Fruit fly (Drosophila melanogaster): ENCODE data around the gene CG1636.

Gene CG1636

dm6 chrX:8233167-8233566, 40.0 kb upstream of the CG1636 start:
- peak; percentile 29 for TF ChIP-seq CG7786 (GFP tag; optimal IDR thresholded peaks at IDR 0.05)
- TF ChIP-seq CG14965 (GFP tag; optimal IDR thresholded peaks at IDR 0.05; ENCODE audit: borderline replicate concordance) = no peak
- TF ChIP-seq HLH54F (GFP tag; optimal IDR thresholded peaks at IDR 0.05) = peak; percentile 31
- peak; percentile 62 for TF ChIP-seq Drgx (GFP tag; IDR thresholded peaks at IDR 0.05)
- 0 out of 3 replicates have a peak, but pooled peaks have one; percentile 58 for TF ChIP-seq Dbx (GFP tag; IDR thresholded peaks at IDR 0.05)
- no peak for TF ChIP-seq klu (GFP tag; IDR thresholded peaks at IDR 0.05)
- TF ChIP-seq ase (GFP tag; IDR thresholded peaks at IDR 0.05) = no peak
- TF ChIP-seq unpg (GFP tag; optimal IDR thresholded peaks at IDR 0.05) = peak; percentile 19
- peak; percentile 24 for TF ChIP-seq eyg (GFP tag; optimal IDR thresholded peaks at IDR 0.05)
- TF ChIP-seq HLH4C (GFP tag; IDR thresholded peaks at IDR 0.05; ENCODE audit: partially characterized antibody) = no peak
- TF ChIP-seq CG9215 (GFP tag; IDR thresholded peaks at IDR 0.05) = 0 out of 2 replicates have a peak, but pooled peaks have one; percentile 31
- no peak for TF ChIP-seq cg (GFP tag; optimal IDR thresholded peaks at IDR 0.05)
- 0 out of 2 replicates have a peak, but pooled peaks have one; percentile 8 for TF ChIP-seq Dref (GFP tag; IDR thresholded peaks at IDR 0.05)
- TF ChIP-seq NFAT (GFP tag; IDR thresholded peaks at IDR 0.05) = peak; percentile 37; the same call in 1 of the 2 replicates
- no peak for TF ChIP-seq H15 (GFP tag; IDR thresholded peaks at IDR 0.05)
- peak; percentile 22; the same call in 1 of the 2 replicates for TF ChIP-seq al (GFP tag; IDR thresholded peaks at IDR 0.05)
- TF ChIP-seq CG10209 (GFP tag; optimal IDR thresholded peaks at IDR 0.05) = peak; percentile 8
- peak; percentile 41 for TF ChIP-seq mirr (GFP tag; optimal IDR thresholded peaks at IDR 0.05)
- peak; percentile 24 for TF ChIP-seq CG10543 (GFP tag; optimal IDR thresholded peaks at IDR 0.05)
- TF ChIP-seq Eip74EF (GFP tag; optimal IDR thresholded peaks at IDR 0.05) = no peak
- no peak for TF ChIP-seq CG17328 (GFP tag; IDR thresholded peaks at IDR 0.05)
- TF ChIP-seq CG4854 (GFP tag; optimal IDR thresholded peaks at IDR 0.05) = peak; percentile 0
- no peak for TF ChIP-seq pan (optimal IDR thresholded peaks at IDR 0.05)
- TF ChIP-seq pan (GFP tag; optimal IDR thresholded peaks at IDR 0.05 in 1 of 2, IDR thresholded peaks at IDR 0.05 in 1 of 2) = peak in 1 of 2 experiments; percentile 39
- no peak for TF ChIP-seq bowl (GFP tag; IDR thresholded peaks at IDR 0.05)
- no peak for TF ChIP-seq ewg (GFP tag; optimal IDR thresholded peaks at IDR 0.05)
- TF ChIP-seq kni (GFP tag; optimal IDR thresholded peaks at IDR 0.05) = no peak
- TF ChIP-seq Oli (tag; optimal IDR thresholded peaks at IDR 0.05) = no peak
- no peak for TF ChIP-seq D19A (tag; optimal IDR thresholded peaks at IDR 0.05)
- no peak for TF ChIP-seq Fer2 (tag; optimal IDR thresholded peaks at IDR 0.05)
- TF ChIP-seq CG10321 (GFP tag; IDR thresholded peaks at IDR 0.05) = no peak
- TF ChIP-seq CG11456 (GFP tag; IDR thresholded peaks at IDR 0.05) = 0 out of 3 replicates have a peak, but pooled peaks have one; percentile 45
- peak; percentile 48 for TF ChIP-seq gro (GFP tag; optimal IDR thresholded peaks at IDR 0.05)
- TF ChIP-seq fd3F (GFP tag; optimal IDR thresholded peaks at IDR 0.05) = no peak
- peak; percentile 33 for TF ChIP-seq cwo (GFP tag; optimal IDR thresholded peaks at IDR 0.05)
- TF ChIP-seq Atf6 (GFP tag; IDR thresholded peaks at IDR 0.05) = 0 out of 2 replicates have a peak, but pooled peaks have one; percentile 45
- peak; percentile 48 for TF ChIP-seq CG2678 (tag; optimal IDR thresholded peaks at IDR 0.05)
- TF ChIP-seq TFAM (GFP tag; optimal IDR thresholded peaks at IDR 0.05) = no peak
- TF ChIP-seq danr (GFP tag; IDR thresholded peaks at IDR 0.05) = no peak
- no peak for TF ChIP-seq CG12219 (GFP tag; optimal IDR thresholded peaks at IDR 0.05)
- TF ChIP-seq Hr51 (GFP tag; optimal IDR thresholded peaks at IDR 0.05) = no peak
- TF ChIP-seq MESR4 (GFP tag; optimal IDR thresholded peaks at IDR 0.05) = no peak
- TF ChIP-seq CG2712 (tag; optimal IDR thresholded peaks at IDR 0.05) = no peak
- no peak for TF ChIP-seq CG18764 (GFP tag; optimal IDR thresholded peaks at IDR 0.05)
- TF ChIP-seq CG13775 (GFP tag; optimal IDR thresholded peaks at IDR 0.05) = no peak
- peak; percentile 69 for TF ChIP-seq lilli (GFP tag; optimal IDR thresholded peaks at IDR 0.05)
- TF ChIP-seq bcd (GFP tag; optimal IDR thresholded peaks at IDR 0.05) = peak; percentile 2
- TF ChIP-seq dmrt99B (tag; optimal IDR thresholded peaks at IDR 0.05) = peak; percentile 3
- peak; percentile 45 for TF ChIP-seq her (GFP tag; optimal IDR thresholded peaks at IDR 0.05)
- TF ChIP-seq Adf1 (GFP tag; IDR thresholded peaks at IDR 0.05) = peak; percentile 55; the same call in 1 of the 2 replicates
